Worm (Caenorhabditis elegans): ENCODE measurements around the gene F57C12.2.

Gene F57C12.2

ce11 chrX:575084-575483 lies 23.9 kb upstream of the F57C12.2 start:
- TF ChIP-seq cog-1 (tag; optimal IDR thresholded peaks at IDR 0.05) (no peak), klf-2 (GFP tag; conservative IDR thresholded peaks at IDR 0.05) (no peak), ztf-29 (GFP tag; IDR thresholded peaks at IDR 0.05) (no peak), med-1 (GFP tag; optimal IDR thresholded peaks at IDR 0.05; ENCODE audit: insufficient read depth) (no peak), T22C8.4 (GFP tag; IDR thresholded peaks at IDR 0.05) (no peak), ztf-23 (GFP tag; IDR thresholded peaks at IDR 0.05) (no peak), tab-1 (GFP tag; IDR thresholded peaks at IDR 0.05) (no peak), ref-1 (GFP tag; conservative IDR thresholded peaks at IDR 0.05) (no peak), flt-1 (GFP tag; IDR thresholded peaks at IDR 0.05) (no peak)

ce11 chrX:573270-573669 lies 22.1 kb upstream of the F57C12.2 start:
- TF ChIP-seq flt-1 (GFP tag; IDR thresholded peaks at IDR 0.05) (no peak), ztf-23 (GFP tag; IDR thresholded peaks at IDR 0.05) (no peak), klf-2 (GFP tag; conservative IDR thresholded peaks at IDR 0.05) (no peak), ztf-29 (GFP tag; IDR thresholded peaks at IDR 0.05) (no peak), ref-1 (GFP tag; conservative IDR thresholded peaks at IDR 0.05) (no peak), med-1 (GFP tag; optimal IDR thresholded peaks at IDR 0.05; ENCODE audit: insufficient read depth) (no peak), tab-1 (GFP tag; IDR thresholded peaks at IDR 0.05) (no peak), T22C8.4 (GFP tag; IDR thresholded peaks at IDR 0.05) (no peak), cog-1 (tag; optimal IDR thresholded peaks at IDR 0.05) (no peak)

- no peak for TF ChIP-seq med-1 (GFP tag; optimal IDR thresholded peaks at IDR 0.05; ENCODE audit: insufficient read depth)
- TF ChIP-seq flt-1 (GFP tag; IDR thresholded peaks at IDR 0.05) = no peak
- TF ChIP-seq ref-1 (GFP tag; conservative IDR thresholded peaks at IDR 0.05) = no peak
- no peak for TF ChIP-seq ztf-23 (GFP tag; IDR thresholded peaks at IDR 0.05)
- no peak for TF ChIP-seq klf-2 (GFP tag; conservative IDR thresholded peaks at IDR 0.05)
- no peak for TF ChIP-seq T22C8.4 (GFP tag; IDR thresholded peaks at IDR 0.05)
Observed at ce11 chrX:572601-573000, 21.4 kb upstream of the F57C12.2 start, which contains the start of gene mrp-2. Gene mrp-2 (minus strand): TSS chrX:572701.

ce11 chrX:571367-571766 lies 20.2 kb upstream of the F57C12.2 start:
- TF ChIP-seq cog-1 (tag; optimal IDR thresholded peaks at IDR 0.05) (no peak), ref-1 (GFP tag; conservative IDR thresholded peaks at IDR 0.05) (no peak), T22C8.4 (GFP tag; IDR thresholded peaks at IDR 0.05) (no peak)

DNA sequence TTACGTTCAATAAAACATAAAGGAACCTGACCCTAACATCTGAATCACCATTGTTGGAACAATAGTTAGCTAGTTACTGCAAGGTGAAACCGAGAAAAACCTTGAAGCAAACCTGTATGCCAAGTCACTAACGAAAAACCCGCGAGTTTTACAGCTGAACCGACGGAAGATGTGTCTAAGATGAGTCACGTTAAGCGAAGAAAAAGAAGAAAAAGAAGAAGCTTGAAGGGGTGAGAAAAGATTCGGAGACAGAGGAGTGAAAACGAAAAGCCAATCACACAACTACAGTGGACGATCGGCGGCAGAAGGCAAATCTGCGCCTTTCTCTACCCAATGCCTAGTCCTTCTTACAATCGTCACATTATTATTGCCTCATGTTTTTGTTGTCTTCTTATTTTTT lies 6.7 kb upstream of the F57C12.2 start, which contains the start of gene nas-38:
Gene nas-38 (plus strand): TSS at position 301 of the 400 bp plus-strand sequence.
- TF ChIP-seq ztf-23 (GFP tag; IDR thresholded peaks at IDR 0.05) = no peak
- no peak for TF ChIP-seq med-1 (GFP tag; optimal IDR thresholded peaks at IDR 0.05; ENCODE audit: insufficient read depth)
- TF ChIP-seq T22C8.4 (GFP tag; IDR thresholded peaks at IDR 0.05) = no peak
- TF ChIP-seq flt-1 (GFP tag; IDR thresholded peaks at IDR 0.05) = no peak
- no peak for TF ChIP-seq klf-2 (GFP tag; conservative IDR thresholded peaks at IDR 0.05)
- no peak for TF ChIP-seq tab-1 (GFP tag; IDR thresholded peaks at IDR 0.05)
- no peak for TF ChIP-seq cog-1 (tag; optimal IDR thresholded peaks at IDR 0.05)
- TF ChIP-seq ztf-29 (GFP tag; IDR thresholded peaks at IDR 0.05) = no peak
- TF ChIP-seq ref-1 (GFP tag; conservative IDR thresholded peaks at IDR 0.05) = no peak

DNA sequence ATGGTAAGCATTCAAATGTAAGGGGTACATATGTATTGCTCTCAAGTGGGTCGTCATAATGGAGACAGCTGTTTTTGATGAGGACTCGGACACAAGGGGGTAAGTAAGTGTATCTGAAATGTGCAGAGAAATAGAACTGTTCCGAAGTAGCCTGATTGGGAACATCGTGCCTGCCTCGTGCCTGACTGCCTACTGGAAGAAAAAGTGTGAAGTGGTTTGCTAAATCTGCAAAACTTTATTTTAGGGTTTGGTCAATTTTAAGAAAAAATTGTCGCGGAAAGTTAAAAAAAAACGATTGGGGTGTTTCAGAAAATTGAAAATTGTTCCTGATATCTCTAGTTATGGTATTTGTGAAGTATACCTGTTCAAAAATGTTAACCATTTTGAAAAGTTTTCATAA lies 6.0 kb upstream of the F57C12.2 start, which contains the start of gene hlh-19:
Gene hlh-19 (minus strand): TSS at position 101 of the 400 bp plus-strand sequence.
- TF ChIP-seq T22C8.4 (GFP tag; IDR thresholded peaks at IDR 0.05) (no peak), cog-1 (tag; optimal IDR thresholded peaks at IDR 0.05) (no peak), med-1 (GFP tag; optimal IDR thresholded peaks at IDR 0.05; ENCODE audit: insufficient read depth) (no peak), klf-2 (GFP tag; conservative IDR thresholded peaks at IDR 0.05) (no peak), tab-1 (GFP tag; IDR thresholded peaks at IDR 0.05) (no peak), flt-1 (GFP tag; IDR thresholded peaks at IDR 0.05) (no peak), ztf-29 (GFP tag; IDR thresholded peaks at IDR 0.05) (no peak), ztf-23 (GFP tag; IDR thresholded peaks at IDR 0.05) (no peak), ref-1 (GFP tag; conservative IDR thresholded peaks at IDR 0.05) (no peak)

DNA sequence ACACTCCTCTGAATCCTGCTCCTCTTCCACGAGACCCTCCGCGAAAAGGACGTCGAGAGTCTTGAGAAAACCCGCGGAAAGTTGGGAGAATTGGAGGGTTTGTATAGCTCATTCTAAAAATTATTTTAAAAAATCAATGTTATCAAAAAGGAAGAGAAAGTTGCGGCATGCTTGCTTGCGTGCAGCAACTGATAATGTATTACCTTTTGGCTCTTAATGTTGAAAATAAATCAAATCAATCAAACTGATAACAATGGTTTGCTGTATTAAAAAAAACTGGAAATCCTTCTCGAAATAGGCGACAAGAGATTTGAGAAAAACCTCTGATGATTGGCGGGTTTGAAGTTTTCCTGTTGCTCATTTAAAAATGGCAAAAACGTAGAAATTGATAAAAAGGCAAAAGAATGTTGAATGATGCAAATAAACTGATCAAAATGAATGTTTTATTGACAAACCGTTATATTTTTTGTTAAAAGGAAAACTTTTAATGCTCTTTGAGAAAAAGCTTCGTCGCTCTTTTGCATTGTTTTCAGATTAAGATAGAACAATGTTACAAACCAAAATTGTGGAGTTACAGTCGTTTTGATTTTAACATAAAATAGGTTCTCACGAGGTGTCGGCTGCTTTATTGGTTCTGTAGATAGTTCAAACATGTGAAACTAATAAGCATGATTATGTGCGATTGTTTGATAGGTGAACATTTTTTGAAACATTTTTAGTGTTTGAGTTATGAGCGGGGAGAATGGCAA lies 4.0 kb upstream of the F57C12.2 start:
- TF ChIP-seq T22C8.4 (GFP tag; IDR thresholded peaks at IDR 0.05) (no peak), ztf-23 (GFP tag; IDR thresholded peaks at IDR 0.05) (no peak), ztf-29 (GFP tag; IDR thresholded peaks at IDR 0.05) (no peak), flt-1 (GFP tag; IDR thresholded peaks at IDR 0.05) (no peak), ref-1 (GFP tag; conservative IDR thresholded peaks at IDR 0.05) (no peak), med-1 (GFP tag; optimal IDR thresholded peaks at IDR 0.05; ENCODE audit: insufficient read depth) (no peak), klf-2 (GFP tag; conservative IDR thresholded peaks at IDR 0.05) (no peak), tab-1 (GFP tag; IDR thresholded peaks at IDR 0.05) (no peak), cog-1 (tag; optimal IDR thresholded peaks at IDR 0.05) (no peak)

DNA sequence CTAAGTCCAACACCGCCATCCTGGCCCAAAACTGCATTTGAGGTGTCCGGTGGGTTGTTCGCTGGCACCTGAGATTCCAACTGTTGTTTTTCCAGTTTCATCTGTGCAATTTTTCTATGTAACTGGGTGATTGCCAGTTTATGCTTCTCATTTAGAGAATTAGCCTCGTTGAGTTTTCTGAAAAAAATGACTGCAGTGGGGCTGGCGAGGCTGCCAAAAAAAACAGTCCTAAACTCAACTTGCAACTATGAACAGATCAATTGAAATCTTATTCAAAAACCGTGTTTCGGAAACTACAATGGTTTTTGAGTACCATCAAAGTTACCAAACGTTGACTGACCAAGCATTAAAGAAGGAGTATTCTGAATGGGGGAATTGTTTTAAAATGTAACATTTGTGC lies 2.7 kb upstream of the F57C12.2 start, which contains the start of gene F57C12.6:
Gene F57C12.6 (minus strand): TSS at position 101 of the 400 bp plus-strand sequence.
- no peak for TF ChIP-seq ztf-29 (GFP tag; IDR thresholded peaks at IDR 0.05)
- TF ChIP-seq ref-1 (GFP tag; conservative IDR thresholded peaks at IDR 0.05) = no peak
- no peak for TF ChIP-seq flt-1 (GFP tag; IDR thresholded peaks at IDR 0.05)
- no peak for TF ChIP-seq med-1 (GFP tag; optimal IDR thresholded peaks at IDR 0.05; ENCODE audit: insufficient read depth)
- TF ChIP-seq cog-1 (tag; optimal IDR thresholded peaks at IDR 0.05) = no peak
- TF ChIP-seq T22C8.4 (GFP tag; IDR thresholded peaks at IDR 0.05) = no peak
- TF ChIP-seq klf-2 (GFP tag; conservative IDR thresholded peaks at IDR 0.05) = no peak
- no peak for TF ChIP-seq tab-1 (GFP tag; IDR thresholded peaks at IDR 0.05)
- TF ChIP-seq ztf-23 (GFP tag; IDR thresholded peaks at IDR 0.05) = no peak

DNA sequence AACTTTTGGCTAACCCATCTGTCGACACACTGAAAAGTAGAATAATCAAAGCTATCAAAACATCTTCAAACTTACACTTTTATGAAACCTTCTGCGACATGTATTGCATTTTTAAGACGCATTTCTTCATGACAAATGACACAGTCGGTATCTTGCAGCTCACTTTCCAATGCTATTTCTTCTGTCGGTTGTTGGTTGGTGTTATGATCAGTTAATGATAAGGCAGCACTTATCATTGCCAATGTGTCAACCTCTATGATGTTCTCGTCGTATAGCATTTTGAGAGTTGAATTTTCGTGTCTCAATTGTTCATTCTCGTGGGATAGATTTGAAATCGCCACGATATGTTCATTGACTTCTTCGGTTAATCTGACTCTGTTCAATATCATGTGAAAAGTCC lies 2.2 kb upstream of the F57C12.2 start:
- TF ChIP-seq ztf-23 (GFP tag; IDR thresholded peaks at IDR 0.05) (no peak), tab-1 (GFP tag; IDR thresholded peaks at IDR 0.05) (no peak), ztf-29 (GFP tag; IDR thresholded peaks at IDR 0.05) (no peak), med-1 (GFP tag; optimal IDR thresholded peaks at IDR 0.05; ENCODE audit: insufficient read depth) (no peak), T22C8.4 (GFP tag; IDR thresholded peaks at IDR 0.05) (no peak), klf-2 (GFP tag; conservative IDR thresholded peaks at IDR 0.05) (no peak), flt-1 (GFP tag; IDR thresholded peaks at IDR 0.05) (no peak), cog-1 (tag; optimal IDR thresholded peaks at IDR 0.05) (no peak), ref-1 (GFP tag; conservative IDR thresholded peaks at IDR 0.05) (no peak)

All from whole organism, midembryonic.